Worm (Caenorhabditis elegans) whole organism, L2 larva: ENCODE measurements around the gene fntb-1.

ENCODE experiments used
- mdl-1 ChIP-seq, 2 experiments: fragments of 150-350 bp in 1 of 2; sonication (generic microtip) in 1 of 2; optimal IDR thresholded peaks; 2 replicates each; lab custom pipeline; 2017; ENCODE audit warnings: missing biosample characterization in 2 of 2, missing genetic modification characterization in 2 of 2
- nhr-12 ChIP-seq: fragments of 150-350 bp; optimal IDR thresholded peaks from 2 replicates; lab custom pipeline; 2014; ENCODE audit warnings: missing biosample characterization, missing genetic modification characterization

DNA sequence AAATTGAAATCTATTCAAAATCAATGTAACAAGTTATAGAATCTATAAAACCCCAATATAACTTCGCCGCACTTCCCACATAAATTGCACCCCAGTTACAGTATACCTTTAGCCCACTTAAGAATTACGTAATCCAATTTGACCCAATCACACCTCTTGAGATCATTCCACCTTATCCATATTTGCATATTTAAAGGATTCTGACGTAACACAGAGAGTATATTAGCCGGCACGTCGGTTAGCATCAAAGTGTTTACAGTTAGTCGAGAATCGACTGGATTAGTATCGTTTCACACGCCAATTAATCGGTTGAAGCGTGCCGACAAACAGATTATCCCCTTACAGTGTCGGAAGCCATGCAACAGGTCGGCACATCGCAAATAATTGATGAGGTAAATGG, 13.9 kb upstream of the fntb-1 start:
- TF ChIP-seq mdl-1 (tag; optimal IDR thresholded peaks at IDR 0.05; lab: Kevin White, UChicago) (no peak), nhr-12 (no peak)
